Worm (Caenorhabditis elegans): Measurements from ENCODE around the gene gar-1.

DNA sequence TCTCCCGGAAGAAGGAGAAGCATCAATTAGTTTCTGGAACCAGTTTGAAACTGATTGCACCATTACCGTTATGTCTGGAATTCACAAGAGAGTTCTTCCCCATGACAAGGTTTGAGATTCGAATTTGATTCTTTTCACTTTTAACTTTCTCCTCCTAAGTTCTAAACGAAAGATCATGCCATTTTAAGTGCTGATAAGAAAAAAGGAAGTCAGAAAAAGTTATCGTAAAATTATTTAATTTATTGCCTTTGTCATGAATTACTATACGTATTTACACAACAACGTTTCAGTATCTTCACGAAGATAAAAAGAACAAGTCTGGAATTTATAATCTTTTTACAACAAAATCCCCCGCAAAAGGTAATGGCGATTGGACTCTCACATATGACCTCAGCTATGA is 24.6 kb downstream of the gar-1 start:
- TF ChIP-seq ceh-63 (GFP tag; optimal IDR thresholded peaks at IDR 0.05), result no peak
- no peak for TF ChIP-seq fkh-10 (GFP tag; optimal IDR thresholded peaks at IDR 0.05)
- no peak for TF ChIP-seq mdl-1 (tag; optimal IDR thresholded peaks at IDR 0.05)
- TF ChIP-seq nhr-237 (tag; optimal IDR thresholded peaks at IDR 0.05), result no peak
- no peak for TF ChIP-seq nhr-12 (tag; optimal IDR thresholded peaks at IDR 0.05)
- TF ChIP-seq pag-3 (tag; optimal IDR thresholded peaks at IDR 0.05; ENCODE audit: borderline replicate concordance, insufficient read depth), result no peak
- TF ChIP-seq dsc-1 (tag; optimal IDR thresholded peaks at IDR 0.05), result no peak
- TF ChIP-seq lir-3 (tag; optimal IDR thresholded peaks at IDR 0.05; ENCODE audit: poor library complexity), result no peak
- no peak for TF ChIP-seq C16A3.4 (tag; optimal IDR thresholded peaks at IDR 0.05)
- TF ChIP-seq pqm-1 (tag; optimal IDR thresholded peaks at IDR 0.05), result no peak
- no peak for TF ChIP-seq nhr-19 (GFP tag; conservative IDR thresholded peaks at IDR 0.05)

Measured in whole organism, L1 larva.